Worm (Caenorhabditis elegans) whole organism, young adult: Measurements from ENCODE around the gene Y57G11B.5.

ENCODE experiments used
- B0336.3 ChIP-seq: fragments of 200-800 bp; sonication (Bioruptor generic); IDR thresholded peaks from 2 replicates; pipeline ENCODE4 v1.3.6; 2022; ENCODE audit warnings: missing genetic modification characterization, missing compliant biosample characterization
- C17E4.6 ChIP-seq: fragments of 200-800 bp; sonication (Bioruptor generic); IDR thresholded peaks from 2 replicates; pipeline ENCODE4 v1.3.6; 2022; ENCODE audit warnings: missing genetic modification reagents, missing genetic modification characterization, missing compliant biosample characterization
- F22D6.2 ChIP-seq: sonication (generic microtip); optimal IDR thresholded peaks from 2 replicates; lab custom pipeline; 2016; ENCODE audit warnings: mild to moderate bottlenecking, missing genetic modification characterization, missing compliant biosample characterization
- F23B12.7 ChIP-seq: sonication (generic microtip); optimal IDR thresholded peaks from 2 replicates; lab custom pipeline; 2017; ENCODE audit warnings: missing genetic modification characterization, mild to moderate bottlenecking, missing compliant biosample characterization, antibody characterized with exemption, moderate library complexity; ENCODE audit not compliant: insufficient read depth
- F37B4.10 ChIP-seq: fragments of 200-800 bp; sonication (Bioruptor generic); IDR thresholded peaks from 2 replicates; pipeline ENCODE4 v1.3.6; 2022; ENCODE audit warnings: missing genetic modification characterization, missing compliant biosample characterization
- F39B2.1 ChIP-seq: fragments of 200-800 bp; sonication (Bioruptor generic); IDR thresholded peaks from 2 replicates; pipeline ENCODE4 v1.3.6; 2022; ENCODE audit warnings: missing genetic modification reagents, missing genetic modification characterization, missing compliant biosample characterization
- F49E8.2 ChIP-seq: sonication (generic microtip); optimal IDR thresholded peaks from 3 replicates; lab custom pipeline; 2017; ENCODE audit warnings: missing genetic modification characterization, mild to moderate bottlenecking, missing compliant biosample characterization, antibody characterized with exemption, moderate library complexity; ENCODE audit not compliant: insufficient read depth
- F52B5.7 ChIP-seq: sonication (generic microtip); optimal IDR thresholded peaks from 2 replicates; lab custom pipeline; 2016; ENCODE audit warnings: mild to moderate bottlenecking, missing genetic modification characterization, missing compliant biosample characterization
- K11D2.4 ChIP-seq: fragments of 200-800 bp; sonication (Bioruptor generic); IDR thresholded peaks from 2 replicates; pipeline ENCODE4 v1.3.6; 2022; ENCODE audit warnings: missing genetic modification reagents, missing genetic modification characterization, missing compliant biosample characterization
- K12H6.12 ChIP-seq: fragments of 200-800 bp; sonication (Bioruptor generic); optimal IDR thresholded peaks from 2 replicates; lab custom pipeline; 2018; ENCODE audit warnings: mild to moderate bottlenecking, missing genetic modification characterization, missing compliant biosample characterization
- Y53G8AR.9 ChIP-seq: fragments of 200-800 bp; sonication (Bioruptor generic); conservative IDR thresholded peaks from 2 replicates; pipeline ENCODE4 v1.3.6; 2022; ENCODE audit warnings: missing genetic modification reagents, missing genetic modification characterization, missing compliant biosample characterization
- Y56A3A.18 ChIP-seq: fragments of 200-800 bp; sonication (Bioruptor generic); IDR thresholded peaks from 2 replicates; pipeline ENCODE4 v1.3.6; 2022; ENCODE audit warnings: missing genetic modification reagents, missing genetic modification characterization, missing compliant biosample characterization
- ama-1 ChIP-seq, 3 experiments: fragments of 150-350 bp in 1 of 3; sonication (generic microtip) in 2 of 3; optimal IDR thresholded peaks; 2 replicates each; lab custom pipeline; 2014 to 2018; ENCODE audit warnings: missing biosample characterization in 2 of 3, missing genetic modification characterization in 2 of 3, missing genetic modification reagents in 2 of 3
- atf-7 ChIP-seq: sonication (generic microtip); optimal IDR thresholded peaks from 2 replicates; lab custom pipeline; 2017; ENCODE audit warnings: mild to moderate bottlenecking, missing genetic modification characterization, missing compliant biosample characterization
- bed-1 ChIP-seq: fragments of 200-800 bp; sonication (Bioruptor generic); IDR thresholded peaks from 2 replicates; pipeline ENCODE4 v1.3.6; 2022; ENCODE audit warnings: missing genetic modification reagents, missing genetic modification characterization, missing compliant biosample characterization
- ccch-3 ChIP-seq: fragments of 200-800 bp; sonication (Bioruptor generic); optimal IDR thresholded peaks from 2 replicates; lab custom pipeline; 2018; ENCODE audit warnings: mild to moderate bottlenecking, missing genetic modification characterization, missing compliant biosample characterization
- cebp-2 ChIP-seq: fragments of 200-800 bp; sonication (Bioruptor generic); IDR thresholded peaks from 2 replicates; pipeline ENCODE4 v1.3.6; 2022; ENCODE audit warnings: missing genetic modification characterization, missing compliant biosample characterization
- ceh-100 ChIP-seq: fragments of 200-800 bp; sonication (Bioruptor generic); IDR thresholded peaks from 2 replicates; pipeline ENCODE4 v1.3.6; 2022; ENCODE audit warnings: missing genetic modification reagents, missing genetic modification characterization, missing compliant biosample characterization
- ceh-27 ChIP-seq: fragments of 200-800 bp; sonication (Bioruptor generic); optimal IDR thresholded peaks from 2 replicates; lab custom pipeline; 2018; ENCODE audit warnings: mild to moderate bottlenecking, missing genetic modification characterization, moderate library complexity, missing compliant biosample characterization
- dpff-1 ChIP-seq: sonication (generic microtip); optimal IDR thresholded peaks from 2 replicates; lab custom pipeline; 2017; ENCODE audit warnings: mild to moderate bottlenecking, missing genetic modification characterization, missing compliant biosample characterization
- egl-18 ChIP-seq: fragments of 200-800 bp; sonication (Bioruptor generic); IDR thresholded peaks from 2 replicates; pipeline ENCODE4 v1.3.6; 2022; ENCODE audit warnings: missing genetic modification reagents, missing genetic modification characterization, missing compliant biosample characterization
- egl-44 ChIP-seq: fragments of 200-800 bp; sonication (Bioruptor generic); IDR thresholded peaks from 2 replicates; pipeline ENCODE4 v1.3.6; 2022; ENCODE audit warnings: missing genetic modification reagents, missing genetic modification characterization, missing compliant biosample characterization
- ekl-4 ChIP-seq: fragments of 200-800 bp; sonication (Bioruptor generic); IDR thresholded peaks from 2 replicates; pipeline ENCODE4 v1.3.6; 2022; ENCODE audit warnings: missing genetic modification reagents, missing genetic modification characterization, missing compliant biosample characterization
- ets-4 ChIP-seq: fragments of 200-800 bp; sonication (Bioruptor generic); optimal IDR thresholded peaks from 2 replicates; lab custom pipeline; 2018; ENCODE audit warnings: mild to moderate bottlenecking, missing genetic modification characterization, missing compliant biosample characterization
- him-1 ChIP-seq: sonication (generic microtip); optimal IDR thresholded peaks from 2 replicates; lab custom pipeline; 2016; ENCODE audit warnings: missing genotype, missing genetic modification reagents, missing genetic modification characterization, missing compliant biosample characterization
- hlh-12 ChIP-seq: sonication (generic microtip); optimal IDR thresholded peaks from 2 replicates; lab custom pipeline; 2016; ENCODE audit warnings: missing genetic modification characterization, missing compliant biosample characterization
- hmg-1.2 ChIP-seq: fragments of 200-800 bp; sonication (Bioruptor generic); IDR thresholded peaks from 2 replicates; pipeline ENCODE4 v1.3.6; 2022; ENCODE audit warnings: missing genetic modification reagents, missing genetic modification characterization, missing compliant biosample characterization
- hmg-20 ChIP-seq: fragments of 200-800 bp; sonication (Bioruptor generic); IDR thresholded peaks from 2 replicates; pipeline ENCODE4 v1.3.6; 2022; ENCODE audit warnings: missing genetic modification reagents, missing genetic modification characterization, missing compliant biosample characterization
- hsf-1 ChIP-seq: fragments of 200-800 bp; sonication (Bioruptor generic); IDR thresholded peaks from 2 replicates; pipeline ENCODE4 v1.3.6; 2022; ENCODE audit warnings: missing genetic modification reagents, missing genetic modification characterization, missing compliant biosample characterization
- let-526 ChIP-seq: fragments of 200-800 bp; sonication (Bioruptor generic); IDR thresholded peaks from 2 replicates; pipeline ENCODE4 v1.3.6; 2022; ENCODE audit warnings: missing genetic modification reagents, missing genetic modification characterization, missing compliant biosample characterization
- let-607 ChIP-seq, 2 experiments: fragments of 200-800 bp in 1 of 2; sonication (Bioruptor generic) in 1 of 2; sonication (generic microtip) in 1 of 2; optimal IDR thresholded peaks; 2 replicates each; lab custom pipeline; 2016 to 2018; ENCODE audit warnings: mild to moderate bottlenecking in 2 of 2, missing compliant biosample characterization in 2 of 2, missing genetic modification characterization in 2 of 2, moderate library complexity in 2 of 2, missing genotype in 1 of 2
- madf-10 ChIP-seq: sonication (generic microtip); optimal IDR thresholded peaks from 2 replicates; lab custom pipeline; 2016; ENCODE audit warnings: mild to moderate bottlenecking, missing genetic modification characterization, missing compliant biosample characterization
- madf-3 ChIP-seq: fragments of 200-800 bp; sonication (Bioruptor generic); IDR thresholded peaks from 2 replicates; pipeline ENCODE4 v1.3.6; 2022; ENCODE audit warnings: missing genetic modification reagents, missing genetic modification characterization, missing compliant biosample characterization
- mcd-1 ChIP-seq: fragments of 200-800 bp; sonication (Bioruptor generic); IDR thresholded peaks from 2 replicates; pipeline ENCODE4 v1.3.6; 2022; ENCODE audit warnings: missing genetic modification reagents, missing genetic modification characterization, missing compliant biosample characterization
- mel-28 ChIP-seq: sonication (generic microtip); optimal IDR thresholded peaks from 2 replicates; lab custom pipeline; 2016; ENCODE audit warnings: borderline replicate concordance, mild to moderate bottlenecking, missing genetic modification characterization, missing compliant biosample characterization
- mes-4 ChIP-seq: sonication (generic microtip); optimal IDR thresholded peaks from 2 replicates; lab custom pipeline; 2016; ENCODE audit warnings: missing genotype, missing genetic modification characterization, missing compliant biosample characterization
- mxl-1 ChIP-seq: sonication (generic microtip); optimal IDR thresholded peaks from 2 replicates; lab custom pipeline; 2016; ENCODE audit warnings: missing genetic modification characterization, missing compliant biosample characterization
- nhr-27 ChIP-seq: fragments of 200-800 bp; sonication (Bioruptor generic); optimal IDR thresholded peaks from 2 replicates; lab custom pipeline; 2018; ENCODE audit warnings: mild to moderate bottlenecking, missing genetic modification characterization, moderate library complexity, missing compliant biosample characterization
- pbrm-1 ChIP-seq: fragments of 200-800 bp; sonication (Bioruptor generic); IDR thresholded peaks from 2 replicates; pipeline ENCODE4 v1.3.6; 2022; ENCODE audit warnings: missing genetic modification reagents, missing genetic modification characterization, missing compliant biosample characterization
- pha-4 ChIP-seq: fragments of 150-350 bp; sonication (generic microtip); optimal IDR thresholded peaks from 2 replicates; lab custom pipeline; 2014; ENCODE audit warnings: missing biosample characterization, missing genetic modification reagents, missing genetic modification characterization
- sdz-38 ChIP-seq: sonication (generic microtip); optimal IDR thresholded peaks from 2 replicates; lab custom pipeline; 2016; ENCODE audit warnings: missing genotype, missing genetic modification characterization, missing compliant biosample characterization
- sea-2 ChIP-seq: fragments of 200-800 bp; sonication (Bioruptor generic); IDR thresholded peaks from 2 replicates; pipeline ENCODE4 v1.3.6; 2022; ENCODE audit warnings: missing genetic modification characterization, missing compliant biosample characterization
- snpc-1.3 ChIP-seq: sonication (generic microtip); optimal IDR thresholded peaks from 2 replicates; lab custom pipeline; 2017; ENCODE audit warnings: missing genetic modification characterization, mild to moderate bottlenecking, missing compliant biosample characterization, antibody characterized with exemption, moderate library complexity, missing genotype, missing genetic modification reagents; ENCODE audit not compliant: insufficient read depth
- unc-62 ChIP-seq: fragments of 150-350 bp; optimal IDR thresholded peaks from 2 replicates; lab custom pipeline; 2014; ENCODE audit warnings: missing biosample characterization, missing genetic modification reagents, missing genetic modification characterization
- ztf-22 ChIP-seq: fragments of 200-800 bp; sonication (Bioruptor generic); optimal IDR thresholded peaks from 2 replicates; lab custom pipeline; 2018; ENCODE audit warnings: mild to moderate bottlenecking, missing genetic modification characterization, moderate library complexity, missing compliant biosample characterization
- ztf-25 ChIP-seq: fragments of 200-800 bp; sonication (Bioruptor generic); IDR thresholded peaks from 2 replicates; pipeline ENCODE4 v1.3.6; 2022; ENCODE audit warnings: missing genetic modification reagents, missing genetic modification characterization, missing compliant biosample characterization
- ztf-26 ChIP-seq: sonication (generic microtip); optimal IDR thresholded peaks from 2 replicates; lab custom pipeline; 2017; ENCODE audit warnings: missing genetic modification characterization, missing compliant biosample characterization
- ztf-6 ChIP-seq: fragments of 200-800 bp; sonication (Bioruptor generic); IDR thresholded peaks from 2 replicates; pipeline ENCODE4 v1.3.6; 2022; ENCODE audit warnings: missing genetic modification reagents, missing genetic modification characterization, missing compliant biosample characterization

Y57G11B.5 gene

DNA sequence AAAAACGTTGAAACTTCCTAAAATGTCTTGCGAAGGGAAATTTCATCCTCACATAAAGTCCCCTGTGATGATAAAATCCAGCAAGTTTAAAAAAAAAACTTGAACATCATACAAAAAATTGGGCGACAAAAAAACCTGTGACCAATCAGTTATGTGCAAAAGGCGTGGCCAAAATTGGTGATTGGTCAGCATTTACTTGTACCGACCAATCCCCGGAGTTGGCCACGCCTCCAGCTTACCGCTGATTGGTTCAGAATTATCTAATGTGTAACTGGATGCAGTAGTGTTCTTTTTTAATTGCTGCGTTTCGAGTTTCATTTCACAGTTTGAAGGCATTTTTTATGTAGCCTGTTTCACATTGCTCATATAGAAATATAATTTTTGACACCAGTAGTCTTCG, 1.6 kb upstream of the Y57G11B.5 start:
- TF ChIP-seq madf-3 (no peak), mxl-1 (tag; lab: Kevin White, UChicago) (no peak), cebp-2 (GFP tag; lab: Robert Waterston, UW) (no peak), F37B4.10 (GFP tag; lab: Robert Waterston, UW) (no peak), F23B12.7 (no peak), mel-28 (no peak), bed-1 (GFP tag; lab: Robert Waterston, UW) (no peak)
- TF ChIP-seq, all 124 proteins: peak for 0

DNA sequence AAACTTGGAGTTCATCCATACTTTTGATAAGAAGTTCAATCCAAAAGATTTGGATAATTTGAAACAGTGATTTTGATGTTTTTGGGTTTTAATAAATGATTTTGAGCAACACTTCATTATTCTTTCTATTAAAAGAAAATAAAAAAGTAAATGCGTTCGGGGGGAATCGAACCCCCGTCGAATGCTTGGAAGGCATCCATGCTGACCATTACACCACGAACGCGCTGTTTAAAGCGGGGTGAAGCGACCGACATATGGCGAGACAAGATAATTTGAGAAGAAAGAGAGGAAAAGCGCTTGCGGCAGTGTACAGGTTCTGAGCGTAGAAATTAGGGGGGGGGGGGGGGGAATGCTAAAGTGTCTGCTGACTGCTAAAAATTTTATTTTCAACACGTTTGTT, 1.9 kb downstream of the Y57G11B.5 start:
- no peak for TF ChIP-seq pha-4 (tag; lab: Kevin White, UChicago)
- no peak for TF ChIP-seq ztf-6 (GFP tag; lab: Robert Waterston, UW)
- TF ChIP-seq egl-44 (GFP tag; lab: Robert Waterston, UW), result no peak
- no peak for TF ChIP-seq mes-4 (tag; lab: Kevin White, UChicago)
- TF ChIP-seq F23B12.7, result peak; percentile 89
- TF ChIP-seq unc-62, result no peak
- no peak for TF ChIP-seq K12H6.12 (tag; lab: Kevin White, UChicago)
- no peak for TF ChIP-seq dpff-1
- TF ChIP-seq Y53G8AR.9, result no peak
- TF ChIP-seq pbrm-1, result peak; percentile 77
- peak; percentile 74; the same call in 1 of the 2 replicates for TF ChIP-seq Y56A3A.18 (GFP tag; lab: Robert Waterston, UW)
- TF ChIP-seq F52B5.7 (tag; lab: Kevin White, UChicago), result no peak
- TF ChIP-seq ekl-4 (GFP tag; lab: Robert Waterston, UW), result no peak
- TF ChIP-seq let-526, result no peak
- TF ChIP-seq ztf-22 (GFP tag; lab: Kevin White, UChicago), result no peak
- no peak for TF ChIP-seq F39B2.1 (GFP tag; lab: Robert Waterston, UW)
- TF ChIP-seq nhr-27 (tag; lab: Kevin White, UChicago), result no peak
- no peak for TF ChIP-seq ccch-3 (GFP tag; lab: Kevin White, UChicago)
- TF ChIP-seq ceh-100 (GFP tag; lab: Robert Waterston, UW), result no peak
- TF ChIP-seq hmg-1.2 (GFP tag; lab: Robert Waterston, UW), result peak; percentile 58
- no peak for TF ChIP-seq mcd-1
- TF ChIP-seq ama-1 (optimal IDR thresholded peaks at IDR 0.05; lab: Kevin White, UChicago), result no peak
- peak; percentile 68 to 81 for TF ChIP-seq ama-1 (GFP tag; optimal IDR thresholded peaks at IDR 0.05; lab: Kevin White, UChicago)
- TF ChIP-seq F49E8.2, result peak; percentile 17
- no peak for TF ChIP-seq sdz-38 (tag; lab: Kevin White, UChicago)
- 0 out of 2 replicates have a peak, but pooled peaks have one; percentile 69 for TF ChIP-seq ztf-25 (GFP tag; lab: Robert Waterston, UW)
- peak; percentile 62 for TF ChIP-seq him-1
- no peak for TF ChIP-seq ztf-26 (tag; lab: Kevin White, UChicago)
- TF ChIP-seq B0336.3 (GFP tag; lab: Robert Waterston, UW), result no peak
- TF ChIP-seq hlh-12 (tag; lab: Kevin White, UChicago), result peak; percentile 46
- peak; percentile 24; the same call in 1 of the 2 replicates for TF ChIP-seq hmg-20
- no peak for TF ChIP-seq K11D2.4 (GFP tag; lab: Robert Waterston, UW)
- peak; percentile 38 for TF ChIP-seq madf-10
- no peak for TF ChIP-seq egl-18 (GFP tag; lab: Robert Waterston, UW)
- TF ChIP-seq ets-4, result no peak
- no peak for TF ChIP-seq atf-7 (tag; lab: Kevin White, UChicago)
- TF ChIP-seq ceh-27 (GFP tag; lab: Kevin White, UChicago), result no peak
- no peak for TF ChIP-seq sea-2 (GFP tag; lab: Robert Waterston, UW)
- TF ChIP-seq C17E4.6, result no peak
- no peak for TF ChIP-seq F22D6.2 (tag; lab: Kevin White, UChicago)
- TF ChIP-seq hsf-1, result no peak
- peak; percentile 79 for TF ChIP-seq snpc-1.3 (tag; lab: Kevin White, UChicago)
- TF ChIP-seq let-607 (tag; optimal IDR thresholded peaks at IDR 0.05; lab: Kevin White, UChicago), result peak in 1 of 2 experiments; percentile 20
